Fruit fly (Drosophila melanogaster) whole organism, embryonic: Measurements from ENCODE around the gene CG3764.

Experiments used
- Abd-B ChIP-seq: fragments of 200-800 bp; sonication (Bioruptor generic); optimal IDR thresholded peaks from 2 replicates; lab custom pipeline; 2018; ENCODE audit warnings: missing biosample characterization, mild to moderate bottlenecking, missing genetic modification characterization, moderate library complexity
- Asciz ChIP-seq: fragments of 200-800 bp; sonication (Bioruptor generic); optimal IDR thresholded peaks from 2 replicates; lab custom pipeline; 2017; ENCODE audit warnings: missing biosample characterization, mild to moderate bottlenecking, missing genetic modification characterization, missing genetic modification reagents
- Blimp-1 ChIP-seq: fragments of 200-800 bp; sonication (Bioruptor generic); optimal IDR thresholded peaks from 3 replicates; lab custom pipeline; 2018; ENCODE audit warnings: missing biosample characterization, missing genetic modification characterization, mild to moderate bottlenecking, moderate library complexity, missing genetic modification reagents
- CG11504 ChIP-seq: fragments of 200-800 bp; sonication (Bioruptor generic); optimal IDR thresholded peaks from 3 replicates; lab custom pipeline; 2019; ENCODE audit warnings: missing biosample characterization, mild to moderate bottlenecking, missing genetic modification characterization, moderate library complexity
- CG12659 ChIP-seq: fragments of 200-800 bp; sonication (Bioruptor generic); optimal IDR thresholded peaks from 3 replicates; lab custom pipeline; 2017; ENCODE audit warnings: mild to moderate bottlenecking, missing biosample characterization, missing genetic modification reagents, missing genetic modification characterization
- CG13123 ChIP-seq: fragments of 200-800 bp; sonication (Bioruptor generic); optimal IDR thresholded peaks from 2 replicates; lab custom pipeline; 2016; ENCODE audit warnings: missing biosample characterization, missing genetic modification characterization
- CG13624 ChIP-seq: fragments of 200-800 bp; sonication (Bioruptor generic); optimal IDR thresholded peaks from 2 replicates; lab custom pipeline; 2016; ENCODE audit warnings: missing biosample characterization, missing genetic modification characterization
- CG14441 ChIP-seq: fragments of 200-800 bp; sonication (Bioruptor generic); IDR thresholded peaks from 2 replicates; pipeline ENCODE4 v1.3.6; 2022; ENCODE audit warnings: missing biosample characterization, missing genetic modification characterization
- CG14965 ChIP-seq: fragments of 200-800 bp; sonication (Bioruptor generic); optimal IDR thresholded peaks from 2 replicates; lab custom pipeline; 2016; ENCODE audit warnings: missing biosample characterization, missing genetic modification characterization, borderline replicate concordance
- CG2889 ChIP-seq: fragments of 200-800 bp; sonication (Bioruptor generic); IDR thresholded peaks from 3 replicates; pipeline ENCODE4 v1.3.6; 2022; ENCODE audit warnings: missing biosample characterization, missing genetic modification characterization
- CG31365 ChIP-seq: fragments of 200-800 bp; sonication (Bioruptor generic); optimal IDR thresholded peaks from 2 replicates; lab custom pipeline; 2018; ENCODE audit warnings: missing biosample characterization, mild to moderate bottlenecking, missing genetic modification characterization
- CG4424 ChIP-seq: fragments of 200-800 bp; sonication (Bioruptor generic); optimal IDR thresholded peaks from 3 replicates; lab custom pipeline; 2016; ENCODE audit warnings: missing biosample characterization, missing genetic modification characterization
- CG6254 ChIP-seq: fragments of 200-800 bp; sonication (Bioruptor generic); optimal IDR thresholded peaks from 3 replicates; lab custom pipeline; 2017; ENCODE audit warnings: mild to moderate bottlenecking, missing biosample characterization, missing genetic modification reagents, missing genetic modification characterization
- CG7271 ChIP-seq: fragments of 200-800 bp; sonication (Bioruptor generic); optimal IDR thresholded peaks from 2 replicates; lab custom pipeline; 2018; ENCODE audit warnings: missing biosample characterization, mild to moderate bottlenecking, missing genetic modification characterization, moderate library complexity
- CG8281 ChIP-seq: fragments of 200-800 bp; sonication (Bioruptor generic); optimal IDR thresholded peaks from 2 replicates; lab custom pipeline; 2018; ENCODE audit warnings: missing biosample characterization, mild to moderate bottlenecking, missing genetic modification characterization, moderate library complexity
- CG8388 ChIP-seq: fragments of 200-800 bp; sonication (Bioruptor generic); optimal IDR thresholded peaks from 2 replicates; lab custom pipeline; 2019; ENCODE audit warnings: missing biosample characterization, mild to moderate bottlenecking, missing genetic modification characterization, moderate library complexity
- CG8478 ChIP-seq: fragments of >200 bp; optimal IDR thresholded peaks from 2 replicates; lab custom pipeline; 2018
- CG9609 ChIP-seq: fragments of 200-800 bp; sonication (Bioruptor generic); optimal IDR thresholded peaks from 3 replicates; lab custom pipeline; 2016; ENCODE audit warnings: missing biosample characterization, missing genetic modification characterization
- CoRest ChIP-seq: fragments of 200-800 bp; sonication (Bioruptor generic); optimal IDR thresholded peaks from 3 replicates; lab custom pipeline; 2018; ENCODE audit warnings: missing biosample characterization, mild to moderate bottlenecking, missing genetic modification characterization, moderate library complexity
- Fer3 ChIP-seq: fragments of 200-800 bp; sonication (Bioruptor generic); optimal IDR thresholded peaks from 2 replicates; lab custom pipeline; 2018; ENCODE audit warnings: missing biosample characterization, mild to moderate bottlenecking, missing genetic modification characterization, moderate library complexity
- HmgD ChIP-seq: fragments of 200-800 bp; sonication (Bioruptor generic); optimal IDR thresholded peaks from 3 replicates; lab custom pipeline; 2016; ENCODE audit warnings: missing biosample characterization, missing genetic modification characterization
- Hmr ChIP-seq: fragments of 200-800 bp; sonication (Bioruptor generic); optimal IDR thresholded peaks from 3 replicates; lab custom pipeline; 2017; ENCODE audit warnings: mild to moderate bottlenecking, missing biosample characterization, missing genetic modification reagents, missing genetic modification characterization
- Mes4 ChIP-seq: fragments of 200-800 bp; sonication (Bioruptor generic); optimal IDR thresholded peaks from 2 replicates; lab custom pipeline; 2016; ENCODE audit warnings: missing biosample characterization, missing genetic modification characterization
- Oaz ChIP-seq: fragments of 200-800 bp; sonication (Bioruptor generic); IDR thresholded peaks from 2 replicates; pipeline ENCODE4 v1.3.6; 2022; ENCODE audit warnings: missing biosample characterization, missing genetic modification characterization
- PHDP ChIP-seq: fragments of 200-800 bp; sonication (Bioruptor generic); optimal IDR thresholded peaks from 3 replicates; lab custom pipeline; 2018; ENCODE audit warnings: missing biosample characterization, mild to moderate bottlenecking, missing genetic modification characterization, moderate library complexity
- Tbp ChIP-seq: fragments of >200 bp; optimal IDR thresholded peaks from 2 replicates; lab custom pipeline; 2018; ENCODE audit warnings: missing biosample characterization, missing genetic modification characterization
- Trl ChIP-seq, 3 experiments: fragments of >200 bp in 2 of 3; fragments of 200-800 bp in 1 of 3; sonication (Bioruptor generic) in 1 of 3; optimal IDR thresholded peaks; 2 replicates in 1 of 3; 3 replicates in 2 of 3; lab custom pipeline; 2016 to 2017; ENCODE audit warnings: missing biosample characterization in 1 of 3, missing genetic modification characterization in 1 of 3
- YL-1 ChIP-seq: fragments of 200-800 bp; sonication (Bioruptor generic); optimal IDR thresholded peaks from 3 replicates; lab custom pipeline; 2017; ENCODE audit warnings: missing biosample characterization, mild to moderate bottlenecking, missing genetic modification characterization
- bsh ChIP-seq, 2 experiments: fragments of 200-800 bp; sonication (Bioruptor generic); optimal IDR thresholded peaks; 2 replicates each; lab custom pipeline; 2017 to 2018; ENCODE audit warnings: mild to moderate bottlenecking in 2 of 2, missing biosample characterization in 2 of 2, missing genetic modification characterization in 2 of 2, moderate library complexity in 1 of 2
- caup ChIP-seq: fragments of 200-800 bp; sonication (Bioruptor generic); optimal IDR thresholded peaks from 3 replicates; lab custom pipeline; 2017; ENCODE audit warnings: missing biosample characterization, mild to moderate bottlenecking, missing genetic modification characterization, moderate library complexity; ENCODE audit not compliant: severe bottlenecking
- dmrt99B ChIP-seq: fragments of 200-800 bp; sonication (Bioruptor generic); optimal IDR thresholded peaks from 2 replicates; lab custom pipeline; 2018; ENCODE audit warnings: missing biosample characterization, mild to moderate bottlenecking, missing genetic modification characterization, moderate library complexity
- ems ChIP-seq: fragments of 200-800 bp; sonication (Bioruptor generic); optimal IDR thresholded peaks from 3 replicates; lab custom pipeline; 2016; ENCODE audit warnings: missing biosample characterization, missing genetic modification characterization
- exex ChIP-seq: fragments of 200-800 bp; sonication (Bioruptor generic); optimal IDR thresholded peaks from 4 replicates; lab custom pipeline; 2018; ENCODE audit warnings: missing biosample characterization, mild to moderate bottlenecking, missing genetic modification characterization, moderate library complexity
- hb ChIP-seq: fragments of 200-800 bp; sonication (Bioruptor generic); IDR thresholded peaks from 3 replicates; pipeline ENCODE4 v1.3.6; 2022; ENCODE audit warnings: missing biosample characterization, missing genetic modification characterization; ENCODE audit not compliant: partially characterized antibody
- kay ChIP-seq: fragments of 200-800 bp; sonication (Bioruptor generic); optimal IDR thresholded peaks from 2 replicates; lab custom pipeline; 2016; ENCODE audit warnings: missing biosample characterization, missing genetic modification characterization
- ken ChIP-seq: fragments of 200-800 bp; sonication (Bioruptor generic); IDR thresholded peaks from 3 replicates; pipeline ENCODE4 v1.3.6; 2022; ENCODE audit warnings: missing biosample characterization, missing genetic modification characterization
- klu ChIP-seq: fragments of 200-800 bp; sonication (Bioruptor generic); IDR thresholded peaks from 2 replicates; pipeline ENCODE4 v1.3.6; 2022; ENCODE audit warnings: missing biosample characterization, missing genetic modification characterization
- nerfin-2 ChIP-seq: fragments of 200-800 bp; sonication (Bioruptor generic); IDR thresholded peaks from 2 replicates; pipeline ENCODE4 v1.3.6; 2022; ENCODE audit warnings: missing biosample characterization, missing genetic modification characterization; ENCODE audit not compliant: partially characterized antibody
- otp ChIP-seq: fragments of 200-800 bp; sonication (Bioruptor generic); IDR thresholded peaks from 3 replicates; pipeline ENCODE4, ENCODE4 v1.3.6; 2022; ENCODE audit warnings: missing biosample characterization, missing genetic modification characterization
- pfk ChIP-seq: fragments of 200-800 bp; sonication (Bioruptor generic); optimal IDR thresholded peaks from 2 replicates; lab custom pipeline; 2018; ENCODE audit warnings: missing biosample characterization, mild to moderate bottlenecking, missing genetic modification characterization, moderate library complexity
- pnt ChIP-seq: fragments of 200-800 bp; sonication (Bioruptor generic); optimal IDR thresholded peaks from 3 replicates; lab custom pipeline; 2016; ENCODE audit warnings: missing biosample characterization, missing genetic modification characterization
- pros ChIP-seq: fragments of 200-800 bp; sonication (Bioruptor generic); optimal IDR thresholded peaks from 3 replicates; lab custom pipeline; 2019; ENCODE audit warnings: missing biosample characterization, mild to moderate bottlenecking, missing genetic modification characterization, moderate library complexity
- pzg ChIP-seq: fragments of 200-800 bp; sonication (Bioruptor generic); optimal IDR thresholded peaks from 3 replicates; lab custom pipeline; 2018; ENCODE audit warnings: missing biosample characterization, mild to moderate bottlenecking, missing genetic modification characterization, moderate library complexity
- slp2 ChIP-seq: fragments of 200-800 bp; sonication (Bioruptor generic); optimal IDR thresholded peaks from 2 replicates; lab custom pipeline; 2016; ENCODE audit warnings: missing biosample characterization, missing genetic modification characterization
- sna ChIP-seq: fragments of 200-800 bp; sonication (Bioruptor generic); IDR thresholded peaks from 2 replicates; pipeline ENCODE4 v1.3.6; 2022; ENCODE audit warnings: missing biosample characterization, missing genetic modification characterization; ENCODE audit not compliant: partially characterized antibody
- tio ChIP-seq: fragments of 200-800 bp; sonication (Bioruptor generic); optimal IDR thresholded peaks from 2 replicates; lab custom pipeline; 2017; ENCODE audit warnings: missing biosample characterization, missing genetic modification characterization, inconsistent platforms
- vvl ChIP-seq: fragments of 200-800 bp; sonication (Bioruptor generic); IDR thresholded peaks from 2 replicates; pipeline ENCODE4 v1.3.6; 2022; ENCODE audit warnings: missing biosample characterization, missing genetic modification characterization
- zf30C ChIP-seq: fragments of 200-800 bp; sonication (Bioruptor generic); optimal IDR thresholded peaks from 3 replicates; lab custom pipeline; 2018; ENCODE audit warnings: missing biosample characterization, mild to moderate bottlenecking, missing genetic modification characterization

CG3764 gene

DNA sequence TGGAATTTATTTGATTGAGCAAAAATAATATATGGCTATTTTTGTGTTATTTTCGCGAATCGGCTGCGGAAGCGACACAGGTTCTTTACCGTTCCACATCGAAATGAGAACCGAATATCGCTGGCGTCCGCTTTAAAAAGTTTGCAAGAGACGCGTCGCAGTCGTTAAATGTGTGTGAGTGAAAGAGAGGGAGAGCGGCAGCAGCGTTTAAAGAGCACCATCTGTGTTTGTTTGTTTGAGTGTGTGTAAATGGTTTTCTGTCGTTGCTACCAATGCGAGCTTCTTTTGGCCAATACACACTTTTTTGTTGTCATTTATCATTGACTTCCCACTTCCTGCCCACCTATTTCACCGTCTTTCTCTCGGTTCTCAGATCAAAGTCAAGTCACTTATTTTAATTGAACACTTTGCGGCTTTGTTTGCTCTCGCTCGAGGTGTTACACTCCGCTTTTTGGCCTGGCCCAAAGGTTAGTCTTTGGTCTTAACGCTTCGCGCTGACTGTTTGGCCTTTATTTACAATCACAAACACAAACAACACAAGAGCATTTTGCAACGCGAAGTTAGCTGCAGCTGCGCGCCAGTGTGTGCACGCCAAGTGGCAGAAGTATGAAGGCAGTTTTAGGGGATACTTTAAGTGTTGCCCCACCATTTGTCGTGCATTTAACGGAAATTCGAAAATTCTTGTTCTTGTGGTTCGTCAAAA, at the start of gene CG3764 (continued):
- TF ChIP-seq Asciz (GFP tag; lab: Kevin White, UChicago) (peak; percentile 91), kay (GFP tag; lab: Kevin White, UChicago) (no peak), CG7271 (tag; lab: Kevin White, UChicago) (peak; percentile 72), dmrt99B (tag; lab: Kevin White, UChicago) (peak; percentile 68), CG6254 (peak; percentile 77), Blimp-1 (peak; percentile 56), ems (GFP tag; lab: Kevin White, UChicago) (peak; percentile 27), pfk (GFP tag; lab: Kevin White, UChicago) (peak; percentile 74), pzg (GFP tag; lab: Kevin White, UChicago) (peak; percentile 97), CG14441 (GFP tag; lab: Robert Waterston, UW) (peak; percentile 66), CG13624 (GFP tag; lab: Kevin White, UChicago) (peak; percentile 59), CG9609 (GFP tag; lab: Kevin White, UChicago) (peak; percentile 63), bsh (GFP tag; optimal IDR thresholded peaks at IDR 0.05; lab: Kevin White, UChicago) (peak; percentile 24 to 69), HmgD (GFP tag; lab: Kevin White, UChicago) (peak; percentile 76), hb (GFP tag; lab: Robert Waterston, UW) (no peak), Fer3 (tag; lab: Kevin White, UChicago) (peak; percentile 69), pnt (GFP tag; lab: Kevin White, UChicago) (peak; percentile 60), Abd-B (GFP tag; lab: Kevin White, UChicago) (peak; percentile 62), Mes4 (peak; percentile 83), PHDP (peak; percentile 62), CG2889 (GFP tag; lab: Robert Waterston, UW) (no peak), YL-1 (GFP tag; lab: Kevin White, UChicago) (peak; percentile 96), otp (GFP tag; lab: Robert Waterston, UW) (peak; percentile 65; the same call in 1 of the 3 replicates), Oaz (GFP tag; lab: Robert Waterston, UW) (0 out of 2 replicates have a peak, but pooled peaks have one; percentile 37), zf30C (GFP tag; lab: Kevin White, UChicago) (no peak), Tbp (no peak), CG8281 (tag; lab: Kevin White, UChicago) (peak; percentile 60), klu (GFP tag; lab: Robert Waterston, UW) (no peak), CG4424 (GFP tag; lab: Kevin White, UChicago) (peak; percentile 47), CG8478 (lab: Kevin White, UChicago) (no peak), tio (GFP tag; lab: Kevin White, UChicago) (peak; percentile 57), CG11504 (peak; percentile 72), CG13123 (GFP tag; lab: Kevin White, UChicago) (peak; percentile 80), CG31365 (peak; percentile 76), caup (GFP tag; lab: Kevin White, UChicago) (peak; percentile 90), vvl (GFP tag; lab: Robert Waterston, UW) (peak; percentile 83), CG12659 (GFP tag; lab: Kevin White, UChicago) (peak; percentile 95), CG14965 (peak; percentile 34), slp2 (peak; percentile 59), pros (GFP tag; lab: Kevin White, UChicago) (peak; percentile 49), nerfin-2 (GFP tag; lab: Robert Waterston, UW) (no peak; the same call in 1 of the 2 replicates), ken (peak; percentile 82; the same call in 2 of the 3 replicates), CG8388 (GFP tag; lab: Kevin White, UChicago) (peak; percentile 64), Trl (optimal IDR thresholded peaks at IDR 0.05; lab: Kevin White, UChicago) (peak; percentile 79 to 95), Trl (GFP tag; optimal IDR thresholded peaks at IDR 0.05; lab: Kevin White, UChicago) (peak; percentile 79), sna (GFP tag; lab: Robert Waterston, UW) (no peak), CoRest (peak; percentile 83), Hmr (GFP tag; lab: Kevin White, UChicago) (peak; percentile 88), exex (tag; lab: Kevin White, UChicago) (peak; percentile 62)
